Worm (Caenorhabditis elegans): ENCODE data around the gene F22B3.10.
"Not testable (repeated sequence)": the region's sequence is repeated elsewhere in the genome, so short reads cannot be mapped to it uniquely, and the experiment has no call there.

ce11 chrIV:11400098-11400497 lies 14.7 kb downstream of the F22B3.10 start:
- TF ChIP-seq F26F4.8 (GFP tag; conservative IDR thresholded peaks at IDR 0.05) (0 out of 2 replicates have a peak, but pooled peaks have one; percentile 22), vab-7 (GFP tag; IDR thresholded peaks at IDR 0.05) (0 out of 2 replicates have a peak, but pooled peaks have one; percentile 9)
- TF ChIP-seq hlh-11 (tag; optimal IDR thresholded peaks at IDR 0.05); ceh-44 (GFP tag; IDR thresholded peaks at IDR 0.05); nhr-10 (tag; optimal IDR thresholded peaks at IDR 0.05); ztf-11 (tag; optimal IDR thresholded peaks at IDR 0.05); mdl-1 (tag; optimal IDR thresholded peaks at IDR 0.05): not testable (repeated sequence)

Data from whole organism, L4 larva.